Worm (Caenorhabditis elegans) whole organism, young adult: ENCODE data around the gene pid-5.

Experiments
- C17E4.6 ChIP-seq: fragments of 200-800 bp; sonication (Bioruptor generic); IDR thresholded peaks from 2 replicates; pipeline ENCODE4 v1.3.6; 2022; ENCODE audit warnings: missing genetic modification reagents, missing genetic modification characterization, missing compliant biosample characterization
- F57C9.4 ChIP-seq: sonication (generic microtip); optimal IDR thresholded peaks from 2 replicates; lab custom pipeline; 2017; ENCODE audit warnings: mild to moderate bottlenecking, missing genetic modification characterization, missing compliant biosample characterization
- K11D2.4 ChIP-seq: fragments of 200-800 bp; sonication (Bioruptor generic); IDR thresholded peaks from 2 replicates; pipeline ENCODE4 v1.3.6; 2022; ENCODE audit warnings: missing genetic modification reagents, missing genetic modification characterization, missing compliant biosample characterization
- Y67H2A.10 ChIP-seq: fragments of 200-800 bp; sonication (Bioruptor generic); conservative IDR thresholded peaks from 2 replicates; pipeline ENCODE4 v1.3.6; 2022; ENCODE audit warnings: missing genetic modification reagents, missing genetic modification characterization, missing compliant biosample characterization
- akir-1 ChIP-seq: fragments of 200-800 bp; sonication (Bioruptor generic); optimal IDR thresholded peaks from 2 replicates; lab custom pipeline; 2018; ENCODE audit warnings: mild to moderate bottlenecking, missing genetic modification characterization, moderate library complexity, missing compliant biosample characterization
- ama-1 ChIP-seq, 3 experiments: fragments of 150-350 bp in 1 of 3; sonication (generic microtip) in 2 of 3; optimal IDR thresholded peaks; 2 replicates each; lab custom pipeline; 2014 to 2018; ENCODE audit warnings: missing biosample characterization in 2 of 3, missing genetic modification characterization in 2 of 3, missing genetic modification reagents in 2 of 3
- aptf-2 ChIP-seq: fragments of 200-800 bp; sonication (Bioruptor generic); conservative IDR thresholded peaks from 2 replicates; pipeline ENCODE4 v1.3.6; 2022; ENCODE audit warnings: missing genetic modification reagents, missing genetic modification characterization, missing compliant biosample characterization
- atf-7 ChIP-seq: sonication (generic microtip); optimal IDR thresholded peaks from 2 replicates; lab custom pipeline; 2017; ENCODE audit warnings: mild to moderate bottlenecking, missing genetic modification characterization, missing compliant biosample characterization
- cebp-2 ChIP-seq: fragments of 200-800 bp; sonication (Bioruptor generic); IDR thresholded peaks from 2 replicates; pipeline ENCODE4 v1.3.6; 2022; ENCODE audit warnings: missing genetic modification characterization, missing compliant biosample characterization
- ceh-100 ChIP-seq: fragments of 200-800 bp; sonication (Bioruptor generic); IDR thresholded peaks from 2 replicates; pipeline ENCODE4 v1.3.6; 2022; ENCODE audit warnings: missing genetic modification reagents, missing genetic modification characterization, missing compliant biosample characterization
- ceh-79 ChIP-seq: sonication (generic microtip); optimal IDR thresholded peaks from 2 replicates; lab custom pipeline; 2017; ENCODE audit warnings: mild to moderate bottlenecking, missing genetic modification characterization, missing compliant biosample characterization
- chd-7 ChIP-seq: sonication (generic microtip); optimal IDR thresholded peaks from 2 replicates; lab custom pipeline; 2016; ENCODE audit warnings: mild to moderate bottlenecking, missing genetic modification characterization, moderate library complexity, missing compliant biosample characterization
- egl-18 ChIP-seq: fragments of 200-800 bp; sonication (Bioruptor generic); IDR thresholded peaks from 2 replicates; pipeline ENCODE4 v1.3.6; 2022; ENCODE audit warnings: missing genetic modification reagents, missing genetic modification characterization, missing compliant biosample characterization
- egrh-3 ChIP-seq: fragments of 200-800 bp; sonication (Bioruptor generic); IDR thresholded peaks from 2 replicates; pipeline ENCODE4 v1.3.6; 2022; ENCODE audit warnings: missing genetic modification reagents, missing genetic modification characterization, missing compliant biosample characterization
- him-1 ChIP-seq: sonication (generic microtip); optimal IDR thresholded peaks from 2 replicates; lab custom pipeline; 2016; ENCODE audit warnings: missing genotype, missing genetic modification reagents, missing genetic modification characterization, missing compliant biosample characterization
- hlh-26 ChIP-seq: fragments of 200-800 bp; sonication (Bioruptor generic); conservative IDR thresholded peaks from 2 replicates; pipeline ENCODE4 v1.3.6; 2022; ENCODE audit warnings: missing genetic modification reagents, missing genetic modification characterization, missing compliant biosample characterization
- hmg-1.2 ChIP-seq: fragments of 200-800 bp; sonication (Bioruptor generic); IDR thresholded peaks from 2 replicates; pipeline ENCODE4 v1.3.6; 2022; ENCODE audit warnings: missing genetic modification reagents, missing genetic modification characterization, missing compliant biosample characterization
- hsf-1 ChIP-seq: fragments of 200-800 bp; sonication (Bioruptor generic); IDR thresholded peaks from 2 replicates; pipeline ENCODE4 v1.3.6; 2022; ENCODE audit warnings: missing genetic modification reagents, missing genetic modification characterization, missing compliant biosample characterization
- let-526 ChIP-seq: fragments of 200-800 bp; sonication (Bioruptor generic); IDR thresholded peaks from 2 replicates; pipeline ENCODE4 v1.3.6; 2022; ENCODE audit warnings: missing genetic modification reagents, missing genetic modification characterization, missing compliant biosample characterization
- lin-26 ChIP-seq: fragments of 200-800 bp; sonication (Bioruptor generic); IDR thresholded peaks from 2 replicates; pipeline ENCODE4 v1.3.6; 2022; ENCODE audit warnings: missing genetic modification reagents, missing genetic modification characterization, missing compliant biosample characterization
- lin-35 ChIP-seq, 3 experiments: fragments of 150-350 bp in 2 of 3; sonication (generic microtip) in 1 of 3; optimal IDR thresholded peaks; 2 replicates each; lab custom pipeline; 2014 to 2018; ENCODE audit warnings: missing biosample characterization in 3 of 3, missing genetic modification characterization in 3 of 3, missing genetic modification reagents in 3 of 3
- lsl-1 ChIP-seq: fragments of 200-800 bp; sonication (Bioruptor generic); optimal IDR thresholded peaks from 2 replicates; lab custom pipeline; 2018; ENCODE audit warnings: mild to moderate bottlenecking, missing genetic modification characterization, moderate library complexity, missing compliant biosample characterization
- lsy-27 ChIP-seq: sonication (generic microtip); optimal IDR thresholded peaks from 2 replicates; lab custom pipeline; 2017; ENCODE audit warnings: missing genetic modification characterization, mild to moderate bottlenecking, missing compliant biosample characterization, antibody characterized with exemption, missing genotype, borderline replicate concordance; ENCODE audit not compliant: insufficient read depth
- madf-10 ChIP-seq: sonication (generic microtip); optimal IDR thresholded peaks from 2 replicates; lab custom pipeline; 2016; ENCODE audit warnings: mild to moderate bottlenecking, missing genetic modification characterization, missing compliant biosample characterization
- madf-6 ChIP-seq: fragments of 200-800 bp; sonication (Bioruptor generic); IDR thresholded peaks from 2 replicates; pipeline ENCODE4 v1.3.6; 2022; ENCODE audit warnings: missing genetic modification reagents, missing genetic modification characterization, missing compliant biosample characterization
- madf-8 ChIP-seq: fragments of 200-800 bp; sonication (Bioruptor generic); conservative IDR thresholded peaks from 2 replicates; pipeline ENCODE4 v1.3.6; 2022; ENCODE audit warnings: missing genetic modification reagents, missing genetic modification characterization, missing compliant biosample characterization
- mcd-1 ChIP-seq: fragments of 200-800 bp; sonication (Bioruptor generic); IDR thresholded peaks from 2 replicates; pipeline ENCODE4 v1.3.6; 2022; ENCODE audit warnings: missing genetic modification reagents, missing genetic modification characterization, missing compliant biosample characterization
- nhr-179 ChIP-seq: sonication (generic microtip); optimal IDR thresholded peaks from 2 replicates; lab custom pipeline; 2016; ENCODE audit warnings: mild to moderate bottlenecking, missing genetic modification characterization, missing compliant biosample characterization
- nhr-27 ChIP-seq: fragments of 200-800 bp; sonication (Bioruptor generic); optimal IDR thresholded peaks from 2 replicates; lab custom pipeline; 2018; ENCODE audit warnings: mild to moderate bottlenecking, missing genetic modification characterization, moderate library complexity, missing compliant biosample characterization
- nhr-80 ChIP-seq: sonication (generic microtip); optimal IDR thresholded peaks from 2 replicates; lab custom pipeline; 2016; ENCODE audit warnings: missing genetic modification characterization, missing compliant biosample characterization
- rec-8 ChIP-seq, 2 experiments: sonication (generic microtip); optimal IDR thresholded peaks; 2 replicates each; lab custom pipeline; 2016; ENCODE audit warnings: mild to moderate bottlenecking in 2 of 2, missing genetic modification characterization in 2 of 2, missing genetic modification reagents in 2 of 2, missing genotype in 2 of 2, missing biosample characterization in 1 of 2, missing compliant biosample characterization in 1 of 2, moderate library complexity in 1 of 2
- snpc-1.1 ChIP-seq: sonication (generic microtip); optimal IDR thresholded peaks from 2 replicates; lab custom pipeline; 2017; ENCODE audit warnings: missing genetic modification characterization, mild to moderate bottlenecking, missing compliant biosample characterization, antibody characterized with exemption, moderate library complexity, missing genotype, missing genetic modification reagents; ENCODE audit not compliant: insufficient read depth
- snpc-4 ChIP-seq, 5 experiments: fragments of 150-350 bp in 1 of 5; sonication (generic microtip) in 4 of 5; optimal IDR thresholded peaks; 2 replicates each; lab custom pipeline; 2014 to 2018; ENCODE audit warnings: missing genetic modification characterization in 5 of 5, missing biosample characterization in 3 of 5, antibody characterized with exemption in 2 of 5, mild to moderate bottlenecking in 2 of 5, missing compliant biosample characterization in 2 of 5, missing genotype in 2 of 5, moderate library complexity in 2 of 5, missing genetic modification reagents in 1 of 5
- somi-1 ChIP-seq: fragments of 200-800 bp; sonication (Bioruptor generic); optimal IDR thresholded peaks from 2 replicates; lab custom pipeline; 2018; ENCODE audit warnings: mild to moderate bottlenecking, missing genetic modification characterization, missing compliant biosample characterization
- zfh-2 ChIP-seq: fragments of 200-800 bp; sonication (Bioruptor generic); conservative IDR thresholded peaks from 2 replicates; pipeline ENCODE4 v1.3.6; 2022; ENCODE audit warnings: missing genetic modification reagents, missing genetic modification characterization, missing compliant biosample characterization
- ztf-22 ChIP-seq: fragments of 200-800 bp; sonication (Bioruptor generic); optimal IDR thresholded peaks from 2 replicates; lab custom pipeline; 2018; ENCODE audit warnings: mild to moderate bottlenecking, missing genetic modification characterization, moderate library complexity, missing compliant biosample characterization
- ztf-26 ChIP-seq: sonication (generic microtip); optimal IDR thresholded peaks from 2 replicates; lab custom pipeline; 2017; ENCODE audit warnings: missing genetic modification characterization, missing compliant biosample characterization
- ztf-28 ChIP-seq: fragments of 200-800 bp; sonication (Bioruptor generic); IDR thresholded peaks from 2 replicates; pipeline ENCODE4 v1.3.6; 2022; ENCODE audit warnings: missing genetic modification reagents, missing genetic modification characterization, missing compliant biosample characterization
- ztf-6 ChIP-seq: fragments of 200-800 bp; sonication (Bioruptor generic); IDR thresholded peaks from 2 replicates; pipeline ENCODE4 v1.3.6; 2022; ENCODE audit warnings: missing genetic modification reagents, missing genetic modification characterization, missing compliant biosample characterization

The pid-5 gene

ce11 chrV:4181272-4181671, 5.6 kb downstream of the pid-5 start:
- TF ChIP-seq madf-6 (peak; percentile 49), somi-1 (GFP tag; lab: Kevin White, UChicago) (no peak), F57C9.4 (tag; lab: Kevin White, UChicago) (no peak)

DNA sequence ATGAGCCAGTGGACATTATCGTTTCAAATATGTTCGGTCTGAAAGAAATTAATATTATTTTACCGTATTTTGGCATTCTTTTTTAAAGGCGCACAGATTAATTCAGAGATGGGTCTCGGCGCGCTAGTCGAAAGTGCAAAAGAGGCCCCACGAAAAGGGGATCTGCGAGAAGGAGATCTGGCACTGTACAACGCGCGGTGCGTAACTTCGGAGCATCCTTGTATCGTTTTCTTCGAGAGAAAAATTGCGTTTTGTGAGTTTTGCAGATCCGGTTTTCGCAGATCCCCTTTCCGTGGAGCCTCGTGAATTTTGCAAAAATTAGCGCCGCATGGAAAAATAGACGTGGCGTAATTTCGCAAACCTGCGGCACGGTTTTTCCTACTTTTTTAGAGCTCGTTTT, 6.0 kb downstream of the pid-5 start:
- TF ChIP-seq ceh-100 (GFP tag; lab: Robert Waterston, UW) (peak; percentile 76), ztf-26 (tag; lab: Kevin White, UChicago) (no peak)

DNA sequence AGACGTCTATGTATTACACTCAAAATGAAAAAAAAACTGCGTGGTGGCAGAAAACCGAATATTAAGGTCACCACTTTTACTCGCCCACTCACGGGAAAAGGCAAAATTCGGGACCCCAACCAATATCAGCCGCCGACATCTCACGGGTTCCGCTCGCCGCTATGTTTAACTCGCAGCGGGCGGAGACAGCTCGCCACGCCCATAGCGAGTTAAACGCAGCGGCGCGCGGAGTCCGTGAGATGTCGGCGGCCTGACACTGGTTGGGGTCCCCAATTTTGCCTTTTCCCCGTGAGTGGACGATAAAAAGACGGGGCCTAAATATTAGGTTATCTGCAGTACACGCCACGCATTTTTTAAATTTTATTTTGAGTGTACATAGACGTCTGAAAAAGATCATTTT, 6.9 kb downstream of the pid-5 start:
- TF ChIP-seq C17E4.6 (GFP tag; lab: Robert Waterston, UW) (no peak), snpc-1.1 (tag; lab: Kevin White, UChicago) (peak; percentile 40), hmg-1.2 (GFP tag; lab: Robert Waterston, UW) (peak; percentile 54), snpc-4 (GFP tag; optimal IDR thresholded peaks at IDR 0.05; lab: Kevin White, UChicago) (no peak), snpc-4 (tag; optimal IDR thresholded peaks at IDR 0.05; lab: Kevin White, UChicago) (peak in 2 of 4 experiments; percentile 86 to 89), madf-10 (tag; lab: Kevin White, UChicago) (no peak), egrh-3 (peak; percentile 73), him-1 (no peak), ztf-6 (GFP tag; lab: Robert Waterston, UW) (no peak)
- TF ChIP-seq, all 124 proteins: peak for 4

DNA sequence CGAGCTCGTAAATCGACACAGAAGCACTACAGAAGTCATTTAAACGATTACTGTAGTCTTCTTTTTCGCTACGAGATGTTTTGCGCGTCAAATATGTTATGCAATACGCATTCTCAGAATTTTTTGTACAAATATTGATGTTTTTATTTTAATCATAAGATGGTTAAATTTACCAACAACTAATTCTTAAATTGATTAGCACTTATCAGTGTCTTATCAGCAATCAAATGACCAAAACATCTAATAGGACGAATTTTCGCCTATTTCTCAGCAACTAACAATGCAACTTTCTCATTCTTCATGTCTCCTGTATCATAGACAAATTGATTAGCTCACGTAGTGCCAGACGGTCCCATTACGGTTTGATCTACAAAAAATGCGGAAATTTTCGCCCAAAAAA, 10.2 kb downstream of the pid-5 start:
- TF ChIP-seq ztf-22 (GFP tag; lab: Kevin White, UChicago) (no peak), cebp-2 (no peak), nhr-27 (no peak), lsy-27 (no peak), madf-10 (tag; lab: Kevin White, UChicago) (no peak), nhr-179 (tag; lab: Kevin White, UChicago) (no peak), zfh-2 (GFP tag; lab: Robert Waterston, UW) (no peak), hlh-26 (GFP tag; lab: Robert Waterston, UW) (no peak), madf-8 (GFP tag; lab: Robert Waterston, UW) (no peak), rec-8 (tag; optimal IDR thresholded peaks at IDR 0.05; lab: Kevin White, UChicago) (no peak), let-526 (GFP tag; lab: Robert Waterston, UW) (no peak), lin-26 (GFP tag; lab: Robert Waterston, UW) (no peak), egl-18 (no peak), ztf-28 (GFP tag; lab: Robert Waterston, UW) (no peak), Y67H2A.10 (GFP tag; lab: Robert Waterston, UW) (no peak)

DNA sequence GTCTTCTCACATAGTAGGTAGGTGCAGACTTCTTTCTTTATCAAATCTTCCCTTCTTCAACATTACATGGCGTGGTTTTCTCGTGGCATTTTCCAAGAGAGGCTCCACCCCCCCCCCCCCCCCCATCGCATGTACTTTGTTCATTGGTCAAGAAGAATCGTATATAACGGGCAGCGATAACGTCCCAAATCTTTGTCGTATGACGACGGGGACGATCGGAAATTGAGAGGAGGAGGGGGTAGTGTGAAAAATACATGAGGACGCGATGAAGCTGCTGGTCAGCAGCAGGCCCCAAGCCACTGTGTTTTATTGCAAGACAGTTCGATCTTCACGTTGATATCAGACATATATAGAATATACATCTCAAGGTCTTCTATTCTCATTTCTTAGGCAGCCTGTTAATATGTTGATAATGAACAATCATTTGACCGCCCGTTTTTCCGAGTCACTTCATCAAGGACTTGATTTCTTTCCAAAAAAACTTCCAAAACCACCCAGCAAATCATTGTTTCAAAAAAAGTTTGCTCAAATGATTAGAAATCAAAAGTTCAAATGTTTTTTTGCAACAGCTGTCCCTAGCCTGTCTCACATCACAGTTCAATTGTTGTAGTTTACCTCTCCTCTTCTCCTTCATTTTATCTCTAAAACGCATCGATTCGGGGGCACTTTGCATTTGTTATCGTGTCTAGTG, 10.9 kb downstream of the pid-5 start:
- TF ChIP-seq atf-7 (tag; lab: Kevin White, UChicago) (peak; percentile 2), somi-1 (GFP tag; lab: Kevin White, UChicago) (peak; percentile 26), lsl-1 (GFP tag; lab: Kevin White, UChicago) (no peak), ama-1 (optimal IDR thresholded peaks at IDR 0.05; lab: Kevin White, UChicago) (peak; percentile 15), ama-1 (GFP tag; optimal IDR thresholded peaks at IDR 0.05; lab: Kevin White, UChicago) (no peak), ceh-79 (tag; lab: Kevin White, UChicago) (peak; percentile 42), mcd-1 (GFP tag; lab: Robert Waterston, UW) (peak; percentile 16; the same call in 1 of the 2 replicates), F57C9.4 (tag; lab: Kevin White, UChicago) (no peak), akir-1 (GFP tag; lab: Kevin White, UChicago) (no peak), lin-26 (GFP tag; lab: Robert Waterston, UW) (peak; percentile 50; the same call in 1 of the 2 replicates), let-526 (GFP tag; lab: Robert Waterston, UW) (0 out of 2 replicates have a peak, but pooled peaks have one; percentile 19), rec-8 (tag; optimal IDR thresholded peaks at IDR 0.05; lab: Kevin White, UChicago) (no peak), chd-7 (tag; lab: Kevin White, UChicago) (peak; percentile 7), K11D2.4 (GFP tag; lab: Robert Waterston, UW) (0 out of 2 replicates have a peak, but pooled peaks have one; percentile 30), hsf-1 (GFP tag; lab: Robert Waterston, UW) (no peak), lin-35 (GFP tag; optimal IDR thresholded peaks at IDR 0.05; lab: Kevin White, UChicago) (peak in 1 of 3 experiments; percentile 17), zfh-2 (GFP tag; lab: Robert Waterston, UW) (peak; percentile 65), nhr-80 (tag; lab: Kevin White, UChicago) (peak; percentile 42), aptf-2 (GFP tag; lab: Robert Waterston, UW) (no peak)
